Fruit fly (Drosophila melanogaster) whole organism, wandering third instar larva: Measurements from ENCODE around the gene Pect.

Source experiments
- Abd-B ChIP-seq: fragments of >200 bp; optimal IDR thresholded peaks from 2 replicates; lab custom pipeline; 2017; ENCODE audit warnings: missing biosample characterization, missing genetic modification characterization
- CG32264 ChIP-seq: fragments of 200-800 bp; sonication (Bioruptor generic); optimal IDR thresholded peaks from 2 replicates; lab custom pipeline; 2016; ENCODE audit warnings: missing biosample characterization, missing genetic modification characterization
- CG9705 ChIP-seq: fragments of 200-800 bp; sonication (Bioruptor generic); optimal IDR thresholded peaks from 2 replicates; lab custom pipeline; 2018; ENCODE audit warnings: missing biosample characterization, mild to moderate bottlenecking, missing genetic modification characterization
- CrebA ChIP-seq: fragments of 200-800 bp; sonication (Bioruptor generic); optimal IDR thresholded peaks from 2 replicates; lab custom pipeline; 2016; ENCODE audit warnings: missing biosample characterization, mild to moderate bottlenecking, missing genetic modification characterization, borderline replicate concordance
- Dfd ChIP-seq: fragments of >200 bp; optimal IDR thresholded peaks from 2 replicates; lab custom pipeline; 2017; ENCODE audit warnings: missing biosample characterization, missing genetic modification characterization
- Dif ChIP-seq: fragments of 200-275, 200-300 bp; sonication (Bioruptor generic); optimal IDR thresholded peaks from 2 replicates; lab custom pipeline; 2018; ENCODE audit warnings: missing biosample characterization, missing genetic modification characterization; ENCODE audit not compliant: partially characterized antibody
- GATAd ChIP-seq: sonication (Bioruptor generic); optimal IDR thresholded peaks from 2 replicates; lab custom pipeline; 2016; ENCODE audit warnings: missing biosample characterization, missing genetic modification characterization
- HLH106 ChIP-seq: fragments of 200-800 bp; optimal IDR thresholded peaks from 3 replicates; lab custom pipeline; 2019; ENCODE audit warnings: missing biosample characterization, mild to moderate bottlenecking, missing genetic modification characterization, moderate library complexity
- Hnf4 ChIP-seq: fragments of 200-800 bp; sonication (Bioruptor generic); optimal IDR thresholded peaks from 2 replicates; lab custom pipeline; 2016; ENCODE audit warnings: missing biosample characterization, mild to moderate bottlenecking, missing genetic modification characterization
- Hr78 ChIP-seq: fragments of >200 bp; optimal IDR thresholded peaks from 2 replicates; lab custom pipeline; 2017; ENCODE audit warnings: missing biosample characterization, missing genetic modification characterization
- Hr83 ChIP-seq: fragments of 200-300 bp; sonication (Bioruptor generic); optimal IDR thresholded peaks from 2 replicates; lab custom pipeline; 2016; ENCODE audit warnings: missing biosample characterization, mild to moderate bottlenecking, missing genetic modification characterization, moderate library complexity; ENCODE audit not compliant: poor library complexity, severe bottlenecking
- Jra ChIP-seq: sonication (Bioruptor generic); optimal IDR thresholded peaks from 2 replicates; lab custom pipeline; 2016; ENCODE audit warnings: missing biosample characterization, missing genetic modification characterization
- Mio ChIP-seq: sonication (Bioruptor generic); optimal IDR thresholded peaks from 2 replicates; lab custom pipeline; 2016; ENCODE audit warnings: missing biosample characterization, missing genetic modification characterization
- Myc ChIP-seq: fragments of >200 bp; optimal IDR thresholded peaks from 2 replicates; lab custom pipeline; 2017
- N ChIP-seq: fragments of >200 bp; optimal IDR thresholded peaks from 2 replicates; lab custom pipeline; 2018; ENCODE audit warnings: missing biosample characterization, missing external identifiers, missing genetic modification characterization
- OdsH ChIP-seq: fragments of 200-800 bp; sonication (Bioruptor generic); optimal IDR thresholded peaks from 2 replicates; lab custom pipeline; 2016; ENCODE audit warnings: missing biosample characterization, mild to moderate bottlenecking, missing genetic modification characterization
- Rel ChIP-seq, 2 experiments: fragments of 200-800 bp; sonication (Bioruptor generic) in 1 of 2; optimal IDR thresholded peaks; 2 replicates in 1 of 2; 3 replicates in 1 of 2; lab custom pipeline; 2016 to 2019; ENCODE audit warnings: mild to moderate bottlenecking in 2 of 2, missing biosample characterization in 2 of 2, missing genetic modification characterization in 2 of 2, moderate library complexity in 1 of 2
- Sp1 ChIP-seq: fragments of 200-800 bp; sonication (Bioruptor generic); optimal IDR thresholded peaks from 3 replicates; lab custom pipeline; 2019; ENCODE audit warnings: missing biosample characterization, mild to moderate bottlenecking, missing genetic modification characterization, moderate library complexity
- Vsx2 ChIP-seq: fragments of 200-300, 225-300 bp; sonication (Bioruptor generic); optimal IDR thresholded peaks from 2 replicates; lab custom pipeline; 2018; ENCODE audit warnings: missing biosample characterization, missing genetic modification characterization; ENCODE audit not compliant: partially characterized antibody
- br ChIP-seq: fragments of 200-800 bp; sonication (Bioruptor generic); optimal IDR thresholded peaks from 2 replicates; lab custom pipeline; 2016; ENCODE audit warnings: missing biosample characterization, missing genetic modification characterization
- brk ChIP-seq: fragments of 200-800 bp; sonication (Bioruptor generic); optimal IDR thresholded peaks from 2 replicates; lab custom pipeline; 2016; ENCODE audit warnings: missing biosample characterization, mild to moderate bottlenecking, missing genetic modification characterization
- dl ChIP-seq, 2 experiments: fragments of 175-275, 200-275 bp in 1 of 2; fragments of 200-275 bp in 1 of 2; sonication (Bioruptor generic); optimal IDR thresholded peaks; lab custom pipeline; 2018; ENCODE audit warnings: mild to moderate bottlenecking in 2 of 2, missing biosample characterization in 2 of 2, missing genetic modification characterization in 2 of 2, moderate library complexity in 2 of 2; ENCODE audit not compliant: partially characterized antibody in 2 of 2, insufficient read depth in 1 of 2
- dmrt93B ChIP-seq: fragments of 200-800 bp; sonication (Bioruptor generic); optimal IDR thresholded peaks from 2 replicates; lab custom pipeline; 2018; ENCODE audit warnings: missing biosample characterization, mild to moderate bottlenecking, missing genetic modification characterization
- dsf ChIP-seq: sonication (Bioruptor generic); optimal IDR thresholded peaks from 2 replicates; lab custom pipeline; 2016; ENCODE audit warnings: missing biosample characterization, missing genetic modification characterization, borderline replicate concordance
- ey ChIP-seq: fragments of 200-800 bp; sonication (Bioruptor generic); optimal IDR thresholded peaks from 2 replicates; lab custom pipeline; 2016; ENCODE audit warnings: missing biosample characterization, missing genetic modification characterization
- foxo ChIP-seq, 2 experiments: fragments of 200-800 bp; sonication (Bioruptor generic); optimal IDR thresholded peaks; 2 replicates in 1 of 2; 3 replicates in 1 of 2; lab custom pipeline; 2016 to 2017; ENCODE audit warnings: missing biosample characterization in 2 of 2, missing genetic modification characterization in 2 of 2
- fru ChIP-seq: fragments of 200-800 bp; sonication (Bioruptor generic); optimal IDR thresholded peaks from 3 replicates; lab custom pipeline; 2016; ENCODE audit warnings: missing biosample characterization, mild to moderate bottlenecking, missing genetic modification characterization
- h ChIP-seq: fragments of 200-800 bp; sonication (Bioruptor generic); optimal IDR thresholded peaks from 3 replicates; lab custom pipeline; 2016; ENCODE audit warnings: missing biosample characterization, mild to moderate bottlenecking, missing genetic modification characterization
- jim ChIP-seq: fragments of 175-275, 200-325 bp; sonication (Bioruptor generic); optimal IDR thresholded peaks from 2 replicates; lab custom pipeline; 2016; ENCODE audit warnings: missing biosample characterization, mild to moderate bottlenecking, missing genetic modification characterization
- lola ChIP-seq: fragments of >200 bp; optimal IDR thresholded peaks from 2 replicates; lab custom pipeline; 2017; ENCODE audit warnings: missing biosample characterization, missing genetic modification characterization
- pan ChIP-seq: fragments of >200 bp; optimal IDR thresholded peaks from 2 replicates; lab custom pipeline; 2017
- psq ChIP-seq: fragments of 200-800 bp; sonication (Bioruptor generic); optimal IDR thresholded peaks from 3 replicates; lab custom pipeline; 2017; ENCODE audit warnings: missing biosample characterization, mild to moderate bottlenecking, missing genetic modification characterization, moderate library complexity
- rgr ChIP-seq: fragments of 200-800 bp; sonication (Bioruptor generic); optimal IDR thresholded peaks from 3 replicates; lab custom pipeline; 2016; ENCODE audit warnings: missing biosample characterization, mild to moderate bottlenecking, missing genetic modification characterization
- sage ChIP-seq: fragments of 200-800 bp; sonication (Bioruptor generic); optimal IDR thresholded peaks from 2 replicates; lab custom pipeline; 2016; ENCODE audit warnings: missing biosample characterization, mild to moderate bottlenecking, missing genetic modification characterization
- sv ChIP-seq: fragments of 200-800 bp; sonication (Bioruptor generic); optimal IDR thresholded peaks from 3 replicates; lab custom pipeline; 2016; ENCODE audit warnings: missing biosample characterization, missing genetic modification characterization
- tai ChIP-seq: sonication (Bioruptor generic); optimal IDR thresholded peaks from 2 replicates; lab custom pipeline; 2016; ENCODE audit warnings: missing biosample characterization, missing genetic modification characterization
- usp ChIP-seq: fragments of >200 bp; optimal IDR thresholded peaks from 2 replicates; lab custom pipeline; 2017; ENCODE audit warnings: missing biosample characterization, missing genetic modification characterization
- woc ChIP-seq: sonication (Bioruptor generic); optimal IDR thresholded peaks from 2 replicates; lab custom pipeline; 2016; ENCODE audit warnings: missing biosample characterization, mild to moderate bottlenecking, missing genetic modification characterization

Gene Pect

dm6 chr2L:13182415-13182814, 21.1 kb upstream of the Pect start, which contains the start of gene Mgat3:
Mgat3 (minus strand) TSS chr2L:13182596.
- TF ChIP-seq Dif (GFP tag; lab: Kevin White, UChicago) = no peak
- TF ChIP-seq Vsx2 = no peak
- no peak for TF ChIP-seq dsf (GFP tag; lab: Kevin White, UChicago)
- no peak for TF ChIP-seq Rel (GFP tag; optimal IDR thresholded peaks at IDR 0.05; lab: Kevin White, UChicago)
- no peak for TF ChIP-seq Rel (tag; optimal IDR thresholded peaks at IDR 0.05; lab: Kevin White, UChicago)
- TF ChIP-seq HLH106 = no peak
- no peak for TF ChIP-seq fru
- no peak for TF ChIP-seq Sp1 (GFP tag; lab: Kevin White, UChicago)
- no peak for TF ChIP-seq psq (GFP tag; lab: Kevin White, UChicago)
- no peak for TF ChIP-seq Hr83
- TF ChIP-seq h = no peak
- TF ChIP-seq lola (GFP tag; lab: Kevin White, UChicago) = no peak
- TF ChIP-seq rgr (GFP tag; lab: Kevin White, UChicago) = no peak
- TF ChIP-seq foxo (GFP tag; optimal IDR thresholded peaks at IDR 0.05; lab: Kevin White, UChicago) = no peak
- TF ChIP-seq Hnf4 = no peak
- no peak for TF ChIP-seq Mio
- TF ChIP-seq sv = no peak
- TF ChIP-seq CG9705 = no peak
- no peak for TF ChIP-seq OdsH
- no peak for TF ChIP-seq CrebA
- TF ChIP-seq, all 38 proteins: peak for 0

- TF ChIP-seq br (GFP tag; lab: Kevin White, UChicago) (no peak), Jra (GFP tag; lab: Kevin White, UChicago) (no peak), Dfd (GFP tag; lab: Kevin White, UChicago) (no peak), dl (GFP tag; optimal IDR thresholded peaks at IDR 0.05; lab: Kevin White, UChicago; ENCODE audit: insufficient read depth in 1 of 2, partially characterized antibody in 2 of 2) (no peak), rgr (GFP tag; lab: Kevin White, UChicago) (no peak), woc (GFP tag; lab: Kevin White, UChicago) (no peak), h (no peak), dsf (GFP tag; lab: Kevin White, UChicago) (no peak), Mio (no peak), foxo (GFP tag; optimal IDR thresholded peaks at IDR 0.05; lab: Kevin White, UChicago) (no peak), lola (GFP tag; lab: Kevin White, UChicago) (no peak), ey (GFP tag; lab: Kevin White, UChicago) (no peak), dmrt93B (GFP tag; lab: Kevin White, UChicago) (no peak), Myc (lab: Kevin White, UChicago) (no peak), Vsx2 (no peak)
Measured at dm6 chr2L:13183150-13183549, 20.4 kb upstream of the Pect start, which contains the start of gene Rsph1. Rsph1 (plus strand) TSS chr2L:13183450.

- TF ChIP-seq jim (GFP tag; lab: Kevin White, UChicago) = no peak
- TF ChIP-seq tai (GFP tag; lab: Kevin White, UChicago) = no peak
- no peak for TF ChIP-seq Rel (GFP tag; optimal IDR thresholded peaks at IDR 0.05; lab: Kevin White, UChicago)
- TF ChIP-seq Rel (tag; optimal IDR thresholded peaks at IDR 0.05; lab: Kevin White, UChicago) = peak; percentile 85
- no peak for TF ChIP-seq Dfd (GFP tag; lab: Kevin White, UChicago)
- TF ChIP-seq Jra (GFP tag; lab: Kevin White, UChicago) = no peak
- TF ChIP-seq lola (GFP tag; lab: Kevin White, UChicago) = no peak
- no peak for TF ChIP-seq woc (GFP tag; lab: Kevin White, UChicago)
- no peak for TF ChIP-seq pan (lab: Kevin White, UChicago)
- no peak for TF ChIP-seq OdsH
- no peak for TF ChIP-seq dsf (GFP tag; lab: Kevin White, UChicago)
- TF ChIP-seq CG9705 = no peak
- no peak for TF ChIP-seq Hr78 (GFP tag; lab: Kevin White, UChicago)
- TF ChIP-seq Vsx2 = no peak
- no peak for TF ChIP-seq brk (GFP tag; lab: Kevin White, UChicago)
- no peak for TF ChIP-seq CrebA
- no peak for TF ChIP-seq ey (GFP tag; lab: Kevin White, UChicago)
- no peak for TF ChIP-seq Hnf4
- TF ChIP-seq dmrt93B (GFP tag; lab: Kevin White, UChicago) = no peak
- no peak for TF ChIP-seq Dif (GFP tag; lab: Kevin White, UChicago)
- no peak for TF ChIP-seq dl (GFP tag; optimal IDR thresholded peaks at IDR 0.05; lab: Kevin White, UChicago; ENCODE audit: insufficient read depth in 1 of 2, partially characterized antibody in 2 of 2)
- TF ChIP-seq Myc (lab: Kevin White, UChicago) = no peak
- TF ChIP-seq GATAd (GFP tag; lab: Kevin White, UChicago) = no peak
- no peak for TF ChIP-seq usp (GFP tag; lab: Kevin White, UChicago)
- TF ChIP-seq rgr (GFP tag; lab: Kevin White, UChicago) = peak; percentile 1
- no peak for TF ChIP-seq psq (GFP tag; lab: Kevin White, UChicago)
- TF ChIP-seq foxo (GFP tag; optimal IDR thresholded peaks at IDR 0.05; lab: Kevin White, UChicago) = peak in 1 of 2 experiments; percentile 12
- TF ChIP-seq fru = peak; percentile 56
- peak; percentile 49 for TF ChIP-seq Sp1 (GFP tag; lab: Kevin White, UChicago)
- no peak for TF ChIP-seq CG32264 (GFP tag; lab: Kevin White, UChicago)
- TF ChIP-seq Abd-B (GFP tag; lab: Kevin White, UChicago) = no peak
- TF ChIP-seq sage (GFP tag; lab: Kevin White, UChicago) = no peak
- no peak for TF ChIP-seq HLH106
- TF ChIP-seq h = peak; percentile 43
- no peak for TF ChIP-seq N (GFP tag; lab: Kevin White, UChicago)
- TF ChIP-seq br (GFP tag; lab: Kevin White, UChicago) = peak; percentile 11
- TF ChIP-seq Mio = no peak
- TF ChIP-seq, all 38 proteins: peak for 7
Measured at dm6 chr2L:13190534-13190933, 13.0 kb upstream of the Pect start.
